3 fruit fly cellular contexts compared by ENCODE assay signal in genomic region chr3R:30529570-30529969, dm6.
TF ChIP-seq lines count a peak whose summit lies in the region.

No protein-coding gene starts in this region.

- TF ChIP-seq CTCF in whole organism, embryonic (GFP tag; optimal IDR thresholded peaks at IDR 0.05; lab: Kevin White, UChicago): no peak

TF ChIP-seq in whole organism, embryonic, 481 proteins besides CTCF, POLR2A, EP300 and RAD21 (continues in another document):
- TF ChIP-seq CG11695 (GFP tag; IDR thresholded peaks at IDR 0.05; lab: Robert Waterston, UW) (0 out of 3 replicates have a peak, but pooled peaks have one; percentile 10), vvl (GFP tag; IDR thresholded peaks at IDR 0.05; lab: Robert Waterston, UW) (peak; percentile 20; the same call in 1 of the 2 replicates), Med (GFP tag; lab: Kevin White, UChicago) (peak; percentile 48), dmrt99B (tag; optimal IDR thresholded peaks at IDR 0.05; lab: Kevin White, UChicago) (peak; percentile 2), CG2678 (tag; optimal IDR thresholded peaks at IDR 0.05; lab: Kevin White, UChicago) (peak; percentile 15), Gsc (GFP tag; IDR thresholded peaks at IDR 0.05; lab: Robert Waterston, UW) (no peak), Dip3 (GFP tag; optimal IDR thresholded peaks at IDR 0.05; lab: Kevin White, UChicago) (no peak), CG7987 (GFP tag; optimal IDR thresholded peaks at IDR 0.05; lab: Kevin White, UChicago) (no peak), prd (optimal IDR thresholded peaks at IDR 0.05; lab: Kevin White, UChicago) (no peak), prd (GFP tag; IDR thresholded peaks at IDR 0.05; lab: Robert Waterston, UW) (0 out of 3 replicates have a peak, but pooled peaks have one; percentile 14), Sox102F (GFP tag; optimal IDR thresholded peaks at IDR 0.05; lab: Kevin White, UChicago) (peak; percentile 23), psq (GFP tag; optimal IDR thresholded peaks at IDR 0.05; lab: Kevin White, UChicago) (no peak), CG2712 (tag; optimal IDR thresholded peaks at IDR 0.05; lab: Kevin White, UChicago) (peak; percentile 6), gem (tag; optimal IDR thresholded peaks at IDR 0.05; lab: Kevin White, UChicago) (peak; percentile 28), lab (GFP tag; optimal IDR thresholded peaks at IDR 0.05; lab: Kevin White, UChicago) (peak; percentile 9), Meics (GFP tag; optimal IDR thresholded peaks at IDR 0.05; lab: Kevin White, UChicago) (no peak), lmd (GFP tag; IDR thresholded peaks at IDR 0.05; lab: Robert Waterston, UW) (0 out of 2 replicates have a peak, but pooled peaks have one; percentile 19), gro (GFP tag; optimal IDR thresholded peaks at IDR 0.05; lab: Kevin White, UChicago) (no peak), ham (GFP tag; IDR thresholded peaks at IDR 0.05; lab: Robert Waterston, UW) (no peak), CG12391 (tag; optimal IDR thresholded peaks at IDR 0.05; lab: Kevin White, UChicago) (peak; percentile 19), CG12769 (tag; optimal IDR thresholded peaks at IDR 0.05; lab: Kevin White, UChicago) (peak; percentile 65), CG11504 (tag; optimal IDR thresholded peaks at IDR 0.05; lab: Kevin White, UChicago) (peak; percentile 19), bsh (GFP tag; optimal IDR thresholded peaks at IDR 0.05; lab: Kevin White, UChicago) (peak in 1 of 2 experiments; percentile 29), CG11456 (GFP tag; IDR thresholded peaks at IDR 0.05; lab: Robert Waterston, UW) (no peak), run (tag; optimal IDR thresholded peaks at IDR 0.05; lab: Kevin White, UChicago) (no peak), CG14965 (GFP tag; optimal IDR thresholded peaks at IDR 0.05; lab: Kevin White, UChicago; ENCODE audit: borderline replicate concordance) (no peak), ATbp (GFP tag; optimal IDR thresholded peaks at IDR 0.05; lab: Kevin White, UChicago) (no peak), slbo (GFP tag; IDR thresholded peaks at IDR 0.05; lab: Robert Waterston, UW) (no peak), dm (GFP tag; optimal IDR thresholded peaks at IDR 0.05; lab: Kevin White, UChicago) (no peak), tna (GFP tag; IDR thresholded peaks at IDR 0.05; lab: Robert Waterston, UW; ENCODE audit: partially characterized antibody) (no peak)

TF ChIP-seq in whole organism, prepupa, 60 proteins besides CTCF, POLR2A, EP300 and RAD21 (continues in another document):
- TF ChIP-seq CG10631 (GFP tag; optimal IDR thresholded peaks at IDR 0.05; lab: Kevin White, UChicago) (peak; percentile 0), CG10669 (GFP tag; optimal IDR thresholded peaks at IDR 0.05; lab: Kevin White, UChicago) (no peak), Eip78C (GFP tag; lab: Kevin White, UChicago) (peak; percentile 48), CG1621 (tag; optimal IDR thresholded peaks at IDR 0.05; lab: Kevin White, UChicago) (no peak), CG11762 (GFP tag; optimal IDR thresholded peaks at IDR 0.05; lab: Kevin White, UChicago; ENCODE audit: insufficient read depth) (no peak), CG34406 (GFP tag; optimal IDR thresholded peaks at IDR 0.05; lab: Kevin White, UChicago) (no peak), pdm3 (GFP tag; optimal IDR thresholded peaks at IDR 0.05; lab: Kevin White, UChicago) (no peak), CG3919 (GFP tag; optimal IDR thresholded peaks at IDR 0.05; lab: Kevin White, UChicago) (no peak), svp (GFP tag; lab: Kevin White, UChicago) (no peak), CG9139 (GFP tag; optimal IDR thresholded peaks at IDR 0.05; lab: Kevin White, UChicago) (no peak), cyc (GFP tag; optimal IDR thresholded peaks at IDR 0.05; lab: Kevin White, UChicago) (no peak), CG6808 (GFP tag; optimal IDR thresholded peaks at IDR 0.05; lab: Kevin White, UChicago) (no peak), acj6 (GFP tag; optimal IDR thresholded peaks at IDR 0.05; lab: Kevin White, UChicago) (no peak), Smox (GFP tag; optimal IDR thresholded peaks at IDR 0.05; lab: Kevin White, UChicago) (no peak), Eip75B (GFP tag; optimal IDR thresholded peaks at IDR 0.05; lab: Kevin White, UChicago) (no peak), dac (GFP tag; optimal IDR thresholded peaks at IDR 0.05; lab: Kevin White, UChicago) (no peak), Hr39 (GFP tag; optimal IDR thresholded peaks at IDR 0.05; lab: Kevin White, UChicago) (no peak), CG15336 (GFP tag; IDR thresholded peaks at IDR 0.05; lab: Robert Waterston, UW) (peak; percentile 50), CG8632 (GFP tag; optimal IDR thresholded peaks at IDR 0.05; lab: Kevin White, UChicago) (no peak), lz (GFP tag; optimal IDR thresholded peaks at IDR 0.05; lab: Kevin White, UChicago) (no peak), spab (GFP tag; optimal IDR thresholded peaks at IDR 0.05; lab: Kevin White, UChicago) (no peak), ss (GFP tag; optimal IDR thresholded peaks at IDR 0.05; lab: Kevin White, UChicago) (no peak), CG6276 (GFP tag; optimal IDR thresholded peaks at IDR 0.05; lab: Kevin White, UChicago) (no peak), CG6163 (GFP tag; IDR thresholded peaks at IDR 0.05; lab: Robert Waterston, UW) (peak; percentile 32; the same call in 1 of the 3 replicates), esn (GFP tag; optimal IDR thresholded peaks at IDR 0.05; lab: Kevin White, UChicago) (no peak), Hr4 (GFP tag; optimal IDR thresholded peaks at IDR 0.05; lab: Kevin White, UChicago) (peak; percentile 36), CG11294 (GFP tag; IDR thresholded peaks at IDR 0.05; lab: Robert Waterston, UW) (no peak), CG3032 (tag; optimal IDR thresholded peaks at IDR 0.05; lab: Kevin White, UChicago) (no peak), CG7368 (GFP tag; optimal IDR thresholded peaks at IDR 0.05; lab: Kevin White, UChicago) (no peak), vri (GFP tag; optimal IDR thresholded peaks at IDR 0.05; lab: Kevin White, UChicago) (no peak), CG6854 (GFP tag; optimal IDR thresholded peaks at IDR 0.05; lab: Kevin White, UChicago) (no peak), Blimp-1 (GFP tag; optimal IDR thresholded peaks at IDR 0.05; lab: Kevin White, UChicago) (no peak), net (GFP tag; optimal IDR thresholded peaks at IDR 0.05; lab: Kevin White, UChicago) (no peak), CG16779 (tag; optimal IDR thresholded peaks at IDR 0.05; lab: Kevin White, UChicago) (no peak), Met (GFP tag; optimal IDR thresholded peaks at IDR 0.05; lab: Kevin White, UChicago) (no peak)

TF ChIP-seq in whole organism, pupa, 21 proteins besides CTCF, POLR2A, EP300 and RAD21:
- TF ChIP-seq CG12605 (GFP tag; IDR thresholded peaks at IDR 0.05; lab: Robert Waterston, UW): no peak
- no peak for TF ChIP-seq CG8159 (tag; optimal IDR thresholded peaks at IDR 0.05; lab: Kevin White, UChicago)
- TF ChIP-seq Ets98B (GFP tag; IDR thresholded peaks at IDR 0.05; lab: Robert Waterston, UW): no peak; the same call in 1 of the 2 replicates
- peak; percentile 44 for TF ChIP-seq CG14655 (GFP tag; optimal IDR thresholded peaks at IDR 0.05; lab: Kevin White, UChicago)
- TF ChIP-seq fd96Ca (GFP tag; IDR thresholded peaks at IDR 0.05; lab: Robert Waterston, UW): no peak
- no peak for TF ChIP-seq CG13204 (GFP tag; optimal IDR thresholded peaks at IDR 0.05; lab: Kevin White, UChicago)
- TF ChIP-seq D1 (tag; optimal IDR thresholded peaks at IDR 0.05; lab: Kevin White, UChicago): no peak
- TF ChIP-seq gl (tag; optimal IDR thresholded peaks at IDR 0.05; lab: Kevin White, UChicago): no peak
- TF ChIP-seq CG32121 (GFP tag; IDR thresholded peaks at IDR 0.05; lab: Robert Waterston, UW): 0 out of 2 replicates have a peak, but pooled peaks have one; percentile 17
- TF ChIP-seq CG15710 (tag; optimal IDR thresholded peaks at IDR 0.05; lab: Kevin White, UChicago): no peak
- no peak for TF ChIP-seq CG9948 (tag; optimal IDR thresholded peaks at IDR 0.05; lab: Kevin White, UChicago)
- no peak for TF ChIP-seq rn (GFP tag; IDR thresholded peaks at IDR 0.05; lab: Robert Waterston, UW)
- TF ChIP-seq CG10348 (GFP tag; IDR thresholded peaks at IDR 0.05; lab: Robert Waterston, UW): no peak
- TF ChIP-seq CG8301 (tag; optimal IDR thresholded peaks at IDR 0.05; lab: Kevin White, UChicago): peak; percentile 21
- TF ChIP-seq Pif1A (GFP tag; optimal IDR thresholded peaks at IDR 0.05; lab: Kevin White, UChicago): no peak
- TF ChIP-seq Snoo (tag; optimal IDR thresholded peaks at IDR 0.05; lab: Kevin White, UChicago): no peak
- no peak for TF ChIP-seq CG17806 (tag; optimal IDR thresholded peaks at IDR 0.05; lab: Kevin White, UChicago)
- TF ChIP-seq CG34367 (tag; optimal IDR thresholded peaks at IDR 0.05; lab: Kevin White, UChicago): no peak
- no peak for TF ChIP-seq Pif1B (GFP tag; optimal IDR thresholded peaks at IDR 0.05; lab: Kevin White, UChicago)

Comparison
In these comparisons a context has a peak if more than half of its experiments do, and no peak if none do; other contexts are left out.
1. Of the 7 proteins assayed by ChIP-seq in both whole organism, embryonic and whole organism, prepupa: peak only in whole organism, embryonic: Sox102F; only in whole organism, prepupa: Gug; in both: none; in neither: 5.